Fruit fly (Drosophila melanogaster) whole organism, pupa: ENCODE data around the gene CG42824.

ENCODE experiments used
- CG10348 ChIP-seq: fragments of 200-800 bp; sonication (Bioruptor generic); IDR thresholded peaks from 2 replicates; pipeline ENCODE4 v1.3.6; 2022; ENCODE audit warnings: missing biosample characterization, missing genetic modification characterization
- CG14655 ChIP-seq: fragments of 200-800 bp; sonication (Bioruptor generic); optimal IDR thresholded peaks from 3 replicates; lab custom pipeline; 2017; ENCODE audit warnings: mild to moderate bottlenecking, missing biosample characterization, missing genetic modification reagents, missing genetic modification characterization
- CG32121 ChIP-seq: fragments of 200-800 bp; sonication (Bioruptor generic); IDR thresholded peaks from 2 replicates; pipeline ENCODE4 v1.3.6; 2022; ENCODE audit warnings: missing biosample characterization, missing genetic modification characterization
- CG34367 ChIP-seq: fragments of 200-800 bp; sonication (Bioruptor generic); optimal IDR thresholded peaks from 2 replicates; lab custom pipeline; 2018; ENCODE audit warnings: missing biosample characterization, mild to moderate bottlenecking, missing genetic modification characterization
- Ets98B ChIP-seq: fragments of 200-800 bp; sonication (Bioruptor generic); IDR thresholded peaks from 2 replicates; pipeline ENCODE4 v1.3.6; 2022; ENCODE audit warnings: missing biosample characterization, missing genetic modification characterization
- Pif1B ChIP-seq: fragments of 200-800 bp; sonication (Bioruptor generic); optimal IDR thresholded peaks from 3 replicates; lab custom pipeline; 2016; ENCODE audit warnings: missing biosample characterization, missing genetic modification characterization
- fd96Ca ChIP-seq: fragments of 200-800 bp; sonication (Bioruptor generic); IDR thresholded peaks from 3 replicates; pipeline ENCODE4 v1.3.6; 2022; ENCODE audit warnings: missing biosample characterization, missing genetic modification characterization
- gl ChIP-seq: fragments of 200-800 bp; sonication (Bioruptor generic); optimal IDR thresholded peaks from 2 replicates; lab custom pipeline; 2018; ENCODE audit warnings: missing biosample characterization, mild to moderate bottlenecking, missing genetic modification characterization

DNA sequence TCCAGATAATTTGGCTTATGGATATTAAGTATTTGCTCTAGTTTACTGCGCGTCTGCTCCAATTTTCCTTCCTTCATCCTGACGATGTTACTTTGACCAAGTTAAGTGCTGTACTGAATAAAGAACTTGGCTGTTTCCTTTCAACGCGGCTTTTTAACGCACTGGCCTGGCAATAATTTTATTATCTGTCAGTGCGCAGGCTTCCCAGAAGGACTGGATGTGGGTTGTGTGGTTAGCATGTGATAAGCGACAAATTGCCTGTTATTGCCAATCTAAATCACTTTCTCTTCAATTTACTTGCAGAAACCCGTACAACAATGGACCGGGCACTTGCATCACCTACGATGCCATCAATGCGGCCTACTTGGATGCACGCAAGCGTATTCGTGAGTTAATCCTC, 34.3 kb upstream of the CG42824 start, which contains the start of gene CG14331:
- TF ChIP-seq fd96Ca, result no peak
- no peak for TF ChIP-seq Ets98B (GFP tag; lab: Robert Waterston, UW)
- no peak for TF ChIP-seq CG14655
- TF ChIP-seq CG32121 (GFP tag; lab: Robert Waterston, UW), result no peak
- TF ChIP-seq CG10348 (GFP tag; lab: Robert Waterston, UW), result no peak
- no peak for TF ChIP-seq gl
- TF ChIP-seq CG34367, result no peak
- no peak for TF ChIP-seq Pif1B
